Fruit fly (Drosophila melanogaster) whole organism, embryonic: ENCODE results near the gene tj.

Experiments used
- Ada2b ChIP-seq: fragments of 200-800 bp; sonication (Bioruptor generic); IDR thresholded peaks from 2 replicates; pipeline ENCODE4 v1.3.6; 2022; ENCODE audit warnings: missing biosample characterization, missing genetic modification characterization
- Atf3 ChIP-seq: fragments of 200-800 bp; sonication (Bioruptor generic); optimal IDR thresholded peaks from 3 replicates; lab custom pipeline; 2016; ENCODE audit warnings: missing biosample characterization, missing genetic modification characterization
- C15 ChIP-seq: fragments of 200-800 bp; sonication (Bioruptor generic); IDR thresholded peaks from 3 replicates; pipeline ENCODE4 v1.3.6; 2022; ENCODE audit warnings: missing biosample characterization, missing genetic modification characterization
- CG10274 ChIP-seq: fragments of 200-800 bp; sonication (Bioruptor generic); optimal IDR thresholded peaks from 3 replicates; lab custom pipeline; 2017; ENCODE audit warnings: missing biosample characterization, mild to moderate bottlenecking, missing genetic modification characterization
- CG12071 ChIP-seq: fragments of 200-800 bp; sonication (Bioruptor generic); optimal IDR thresholded peaks from 3 replicates; lab custom pipeline; 2018; ENCODE audit warnings: missing biosample characterization, mild to moderate bottlenecking, missing genetic modification characterization
- CG12769 ChIP-seq: fragments of 200-800 bp; sonication (Bioruptor generic); optimal IDR thresholded peaks from 2 replicates; lab custom pipeline; 2019; ENCODE audit warnings: missing biosample characterization, mild to moderate bottlenecking, missing genetic modification characterization, moderate library complexity
- CG14860 ChIP-seq: fragments of 200-800 bp; sonication (Bioruptor generic); IDR thresholded peaks from 3 replicates; pipeline ENCODE4 v1.3.6; 2022; ENCODE audit warnings: missing biosample characterization, missing genetic modification characterization; ENCODE audit not compliant: partially characterized antibody
- CG15011 ChIP-seq: fragments of 200-800 bp; sonication (Bioruptor generic); optimal IDR thresholded peaks from 3 replicates; lab custom pipeline; 2018; ENCODE audit warnings: missing biosample characterization, mild to moderate bottlenecking, missing genetic modification characterization
- CG15514 ChIP-seq: fragments of 200-800 bp; sonication (Bioruptor generic); optimal IDR thresholded peaks from 3 replicates; lab custom pipeline; 2017; ENCODE audit warnings: missing biosample characterization, missing genetic modification characterization, mild to moderate bottlenecking, moderate library complexity, missing genetic modification reagents
- CG1647 ChIP-seq: fragments of 200-800 bp; sonication (Bioruptor generic); optimal IDR thresholded peaks from 3 replicates; lab custom pipeline; 2016; ENCODE audit warnings: missing biosample characterization, missing genetic modification characterization
- CG18262 ChIP-seq: fragments of 200-800 bp; optimal IDR thresholded peaks from 3 replicates; lab custom pipeline; 2019; ENCODE audit warnings: missing biosample characterization, mild to moderate bottlenecking, missing genetic modification characterization, moderate library complexity
- CG31441 ChIP-seq: fragments of 200-800 bp; sonication (Bioruptor generic); IDR thresholded peaks from 2 replicates; pipeline ENCODE4 v1.3.6; 2022; ENCODE audit warnings: missing biosample characterization, missing genetic modification characterization
- CG3847 ChIP-seq: fragments of 200-800 bp; sonication (Bioruptor generic); IDR thresholded peaks from 2 replicates; pipeline ENCODE4 v1.3.6; 2022; ENCODE audit warnings: missing biosample characterization, missing genetic modification characterization
- CG6254 ChIP-seq: fragments of 200-800 bp; sonication (Bioruptor generic); optimal IDR thresholded peaks from 3 replicates; lab custom pipeline; 2017; ENCODE audit warnings: mild to moderate bottlenecking, missing biosample characterization, missing genetic modification reagents, missing genetic modification characterization
- CG8765 ChIP-seq: fragments of 200-800 bp; sonication (Bioruptor generic); IDR thresholded peaks from 2 replicates; pipeline ENCODE4 v1.3.6; 2022; ENCODE audit warnings: missing biosample characterization, missing genetic modification characterization
- CG9215 ChIP-seq: fragments of 200-800 bp; sonication (Bioruptor generic); IDR thresholded peaks from 2 replicates; pipeline ENCODE4 v1.3.6; 2022; ENCODE audit warnings: missing biosample characterization, missing genetic modification characterization
- CkIIα-i1 ChIP-seq: fragments of 200-800 bp; sonication (Bioruptor generic); IDR thresholded peaks from 2 replicates; pipeline ENCODE4 v1.3.6; 2022; ENCODE audit warnings: missing biosample characterization, missing genetic modification characterization
- D ChIP-seq, 2 experiments: fragments of 200-800 bp in 1 of 2; fragments of >200 bp in 1 of 2; sonication (Bioruptor generic) in 1 of 2; optimal IDR thresholded peaks; 2 replicates in 1 of 2; 3 replicates in 1 of 2; lab custom pipeline; 2017; ENCODE audit warnings: mild to moderate bottlenecking in 1 of 2, missing biosample characterization in 1 of 2, missing genetic modification characterization in 1 of 2, missing genetic modification reagents in 1 of 2
- D19B ChIP-seq: fragments of 200-800 bp; sonication (Bioruptor generic); optimal IDR thresholded peaks from 2 replicates; lab custom pipeline; 2017; ENCODE audit warnings: missing biosample characterization, mild to moderate bottlenecking, missing genetic modification characterization
- E2f2 ChIP-seq: fragments of 200-800 bp; sonication (Bioruptor generic); IDR thresholded peaks from 2 replicates; pipeline ENCODE4 v1.3.6; 2022; ENCODE audit warnings: missing biosample characterization, missing genetic modification characterization
- GATAe ChIP-seq: fragments of 200-800 bp; sonication (Bioruptor generic); conservative IDR thresholded peaks from 2 replicates; pipeline ENCODE4 v1.3.6; 2022; ENCODE audit warnings: missing biosample characterization, missing genetic modification characterization
- Mad ChIP-seq: fragments of 200-800 bp; sonication (Bioruptor generic); optimal IDR thresholded peaks from 2 replicates; lab custom pipeline; 2016; ENCODE audit warnings: missing biosample characterization, missing genetic modification characterization
- Max ChIP-seq: fragments of 200-800 bp; sonication (Bioruptor generic); optimal IDR thresholded peaks from 2 replicates; lab custom pipeline; 2016; ENCODE audit warnings: missing biosample characterization, mild to moderate bottlenecking, missing genetic modification characterization
- Myb ChIP-seq: fragments of 200-800 bp; sonication (Bioruptor generic); optimal IDR thresholded peaks from 2 replicates; lab custom pipeline; 2016; ENCODE audit warnings: missing biosample characterization, missing genetic modification characterization
- Opbp ChIP-seq: fragments of 200-800 bp; sonication (Bioruptor generic); IDR thresholded peaks from 3 replicates; pipeline ENCODE4 v1.3.6; 2022; ENCODE audit warnings: missing biosample characterization, missing genetic modification characterization; ENCODE audit not compliant: partially characterized antibody
- Optix ChIP-seq: fragments of 200-800 bp; sonication (Bioruptor generic); IDR thresholded peaks from 3 replicates; pipeline ENCODE4 v1.3.6; 2022; ENCODE audit warnings: missing biosample characterization, missing genetic modification characterization
- Stat92E ChIP-seq, 3 experiments: fragments of >200 bp in 2 of 3; fragments of 200-800 bp in 1 of 3; sonication (Bioruptor generic) in 1 of 3; optimal IDR thresholded peaks; 2 replicates each; lab custom pipeline; 2017 to 2019; ENCODE audit warnings: missing biosample characterization in 3 of 3, missing genetic modification characterization in 3 of 3, mild to moderate bottlenecking in 1 of 3, moderate library complexity in 1 of 3
- Taf1 ChIP-seq: fragments of 200-800 bp; sonication (Bioruptor generic); IDR thresholded peaks from 2 replicates; pipeline ENCODE4 v1.3.6; 2022; ENCODE audit warnings: missing biosample characterization, missing genetic modification characterization
- bsh ChIP-seq, 2 experiments: fragments of 200-800 bp; sonication (Bioruptor generic); optimal IDR thresholded peaks; 2 replicates each; lab custom pipeline; 2017 to 2018; ENCODE audit warnings: mild to moderate bottlenecking in 2 of 2, missing biosample characterization in 2 of 2, missing genetic modification characterization in 2 of 2, moderate library complexity in 1 of 2
- cato ChIP-seq: fragments of 200-800 bp; sonication (Bioruptor generic); optimal IDR thresholded peaks from 2 replicates; lab custom pipeline; 2016; ENCODE audit warnings: missing biosample characterization, missing genetic modification characterization, borderline replicate concordance
- chinmo ChIP-seq: fragments of 200-800 bp; sonication (Bioruptor generic); IDR thresholded peaks from 4 replicates; pipeline ENCODE4 v1.3.6; 2022; ENCODE audit warnings: missing biosample characterization, missing genetic modification characterization; ENCODE audit not compliant: partially characterized antibody
- dmrt11E ChIP-seq: fragments of 200-800 bp; sonication (Bioruptor generic); optimal IDR thresholded peaks from 3 replicates; lab custom pipeline; 2018; ENCODE audit warnings: missing biosample characterization, mild to moderate bottlenecking, missing genetic modification characterization, moderate library complexity
- dmrt99B ChIP-seq: fragments of 200-800 bp; sonication (Bioruptor generic); optimal IDR thresholded peaks from 2 replicates; lab custom pipeline; 2018; ENCODE audit warnings: missing biosample characterization, mild to moderate bottlenecking, missing genetic modification characterization, moderate library complexity
- emc ChIP-seq: fragments of 200-800 bp; sonication (Bioruptor generic); optimal IDR thresholded peaks from 2 replicates; lab custom pipeline; 2016; ENCODE audit warnings: missing biosample characterization, missing genetic modification characterization
- fd3F ChIP-seq: fragments of 200-800 bp; sonication (Bioruptor generic); optimal IDR thresholded peaks from 2 replicates; lab custom pipeline; 2018; ENCODE audit warnings: missing biosample characterization, mild to moderate bottlenecking, missing genetic modification characterization, moderate library complexity
- fd64A ChIP-seq: fragments of 200-800 bp; sonication (Bioruptor generic); optimal IDR thresholded peaks from 3 replicates; lab custom pipeline; 2018; ENCODE audit warnings: missing biosample characterization, mild to moderate bottlenecking, missing genetic modification characterization
- gsb-n ChIP-seq: fragments of 200-800 bp; sonication (Bioruptor generic); optimal IDR thresholded peaks from 3 replicates; lab custom pipeline; 2018; ENCODE audit warnings: missing biosample characterization, mild to moderate bottlenecking, missing genetic modification characterization
- jigr1 ChIP-seq: fragments of 200-800 bp; sonication (Bioruptor generic); IDR thresholded peaks from 3 replicates; pipeline ENCODE4 v1.3.6; 2022; ENCODE audit warnings: missing biosample characterization, missing genetic modification characterization
- knrl ChIP-seq: fragments of 200-800 bp; sonication (Bioruptor generic); IDR thresholded peaks from 3 replicates; pipeline ENCODE4 v1.3.6; 2022; ENCODE audit warnings: missing biosample characterization, missing genetic modification characterization; ENCODE audit not compliant: partially characterized antibody
- mam ChIP-seq: fragments of 200-800 bp; sonication (Bioruptor generic); optimal IDR thresholded peaks from 3 replicates; lab custom pipeline; 2016; ENCODE audit warnings: missing biosample characterization, missing genetic modification characterization
- org-1 ChIP-seq: fragments of 200-800 bp; sonication (Bioruptor generic); optimal IDR thresholded peaks from 2 replicates; lab custom pipeline; 2017; ENCODE audit warnings: missing biosample characterization, missing genetic modification characterization
- psq ChIP-seq: fragments of 200-800 bp; sonication (Bioruptor generic); optimal IDR thresholded peaks from 2 replicates; lab custom pipeline; 2017; ENCODE audit warnings: missing biosample characterization, missing genetic modification characterization
- repo ChIP-seq: fragments of 200-800 bp; sonication (Bioruptor generic); optimal IDR thresholded peaks from 2 replicates; lab custom pipeline; 2016; ENCODE audit warnings: missing biosample characterization, missing genetic modification characterization
- run ChIP-seq: fragments of 200-800 bp; sonication (Bioruptor generic); optimal IDR thresholded peaks from 3 replicates; lab custom pipeline; 2018; ENCODE audit warnings: missing biosample characterization, mild to moderate bottlenecking, missing genetic modification characterization
- schlank ChIP-seq: fragments of 200-800 bp; sonication (Bioruptor generic); optimal IDR thresholded peaks from 2 replicates; lab custom pipeline; 2018; ENCODE audit warnings: missing biosample characterization, mild to moderate bottlenecking, missing genetic modification characterization
- tin ChIP-seq: fragments of 200-800 bp; sonication (Bioruptor generic); optimal IDR thresholded peaks from 3 replicates; lab custom pipeline; 2016; ENCODE audit warnings: missing biosample characterization, missing genetic modification characterization
- vfl ChIP-seq: fragments of 200-800 bp; sonication (Bioruptor generic); optimal IDR thresholded peaks from 2 replicates; lab custom pipeline; 2016; ENCODE audit warnings: missing biosample characterization, missing genetic modification characterization
- yki ChIP-seq: fragments of >200 bp; optimal IDR thresholded peaks from 3 replicates; lab custom pipeline; 2018

tj gene

DNA sequence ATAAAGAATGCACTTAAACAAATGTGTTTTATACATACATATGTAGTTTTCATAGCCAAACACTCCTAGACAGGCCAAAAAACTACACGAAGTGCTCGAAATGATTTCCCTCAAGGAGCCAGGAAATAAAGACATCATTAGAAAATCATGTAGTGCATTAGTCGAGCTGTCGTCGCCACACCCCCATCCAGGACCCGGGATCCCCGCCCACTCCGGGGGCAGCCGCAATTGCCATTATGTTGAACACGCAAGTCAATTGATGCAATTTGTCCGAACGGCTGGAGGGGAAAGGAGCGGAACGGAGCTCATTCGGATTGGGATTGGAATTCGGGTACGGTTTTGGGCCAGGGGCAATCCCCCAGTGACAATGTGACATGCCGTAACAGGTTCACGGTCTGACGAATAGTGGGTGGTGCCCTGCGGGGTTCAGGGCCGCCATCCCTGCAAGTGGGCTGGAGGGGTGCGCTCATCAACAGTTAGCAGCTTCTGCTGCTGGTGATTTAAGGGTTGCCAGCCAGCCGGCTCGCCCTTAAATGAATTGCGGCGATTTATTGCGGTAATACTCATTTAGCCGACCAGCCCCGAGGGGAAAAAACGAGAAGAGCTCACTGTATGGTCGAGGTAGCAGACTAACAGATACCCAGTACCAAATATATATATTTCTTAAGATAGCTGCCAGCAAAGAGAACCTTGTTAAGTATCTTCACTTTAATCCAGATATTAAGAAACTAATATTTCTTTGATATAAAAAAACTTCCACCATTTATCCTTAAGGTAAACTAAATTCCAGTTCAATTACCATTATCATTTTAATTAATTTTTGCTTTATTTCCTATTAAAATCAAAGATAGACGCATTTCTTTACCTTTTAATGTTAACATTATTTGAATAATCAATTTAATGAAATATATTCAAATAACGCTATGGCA lies 16.6 kb downstream of the tj start (continued):
- TF ChIP-seq Opbp (GFP tag; lab: Robert Waterston, UW) (0 out of 3 replicates have a peak, but pooled peaks have one; percentile 20), Myb (GFP tag; lab: Kevin White, UChicago) (no peak), CG9215 (GFP tag; lab: Robert Waterston, UW) (no peak), CkIIα-i1 (GFP tag; lab: Robert Waterston, UW) (no peak), Max (GFP tag; lab: Kevin White, UChicago) (no peak), psq (GFP tag; lab: Kevin White, UChicago) (no peak), org-1 (GFP tag; lab: Kevin White, UChicago) (no peak), chinmo (GFP tag; lab: Robert Waterston, UW) (0 out of 4 replicates have a peak, but pooled peaks have one; percentile 15), D19B (GFP tag; lab: Kevin White, UChicago) (peak; percentile 48), CG1647 (GFP tag; lab: Kevin White, UChicago) (no peak), C15 (GFP tag; lab: Robert Waterston, UW) (no peak), CG18262 (tag; lab: Kevin White, UChicago) (peak; percentile 53), CG6254 (GFP tag; lab: Kevin White, UChicago) (no peak), CG12769 (no peak), run (tag; lab: Kevin White, UChicago) (peak; percentile 30), repo (GFP tag; lab: Kevin White, UChicago) (no peak), emc (GFP tag; lab: Kevin White, UChicago) (no peak), fd64A (no peak), vfl (GFP tag; lab: Kevin White, UChicago) (no peak), CG8765 (GFP tag; lab: Robert Waterston, UW) (no peak), CG14860 (GFP tag; lab: Robert Waterston, UW) (0 out of 3 replicates have a peak, but pooled peaks have one; percentile 32), bsh (GFP tag; optimal IDR thresholded peaks at IDR 0.05; lab: Kevin White, UChicago) (peak in 1 of 2 experiments; percentile 23), cato (GFP tag; lab: Kevin White, UChicago) (no peak), Ada2b (GFP tag; lab: Robert Waterston, UW) (no peak), jigr1 (GFP tag; lab: Robert Waterston, UW) (no peak), CG15514 (GFP tag; lab: Kevin White, UChicago) (no peak), Optix (GFP tag; lab: Robert Waterston, UW) (no peak), Stat92E (GFP tag; optimal IDR thresholded peaks at IDR 0.05; lab: Kevin White, UChicago) (no peak), tin (GFP tag; lab: Kevin White, UChicago) (no peak), knrl (GFP tag; lab: Robert Waterston, UW) (no peak), CG12071 (GFP tag; lab: Kevin White, UChicago) (no peak), D (optimal IDR thresholded peaks at IDR 0.05; lab: Kevin White, UChicago) (no peak), D (GFP tag; optimal IDR thresholded peaks at IDR 0.05; lab: Kevin White, UChicago) (no peak), CG3847 (GFP tag; lab: Robert Waterston, UW) (no peak), GATAe (GFP tag; lab: Robert Waterston, UW) (no peak), mam (GFP tag; lab: Kevin White, UChicago) (no peak), dmrt11E (peak; percentile 15), fd3F (no peak), dmrt99B (tag; lab: Kevin White, UChicago) (no peak), E2f2 (no peak), Taf1 (no peak), CG15011 (GFP tag; lab: Kevin White, UChicago) (no peak), schlank (no peak), CG31441 (GFP tag; lab: Robert Waterston, UW) (no peak), yki (no peak), CG10274 (GFP tag; lab: Kevin White, UChicago) (no peak), Mad (GFP tag; lab: Kevin White, UChicago) (no peak), gsb-n (tag; lab: Kevin White, UChicago) (no peak), Atf3 (GFP tag; lab: Kevin White, UChicago) (no peak)
